Fruit fly (Drosophila melanogaster) whole organism, embryonic: ENCODE data around the gene PAPLA1.
A peak's percentile ranks its signal among the peaks of the same experiment; 100 is the strongest.

ENCODE experiments used
- Atf-2 ChIP-seq: fragments of 200-800 bp; sonication (Bioruptor generic); optimal IDR thresholded peaks from 2 replicates; lab custom pipeline; 2016; ENCODE audit warnings: missing biosample characterization, missing genetic modification characterization
- Atf6 ChIP-seq: fragments of 200-800 bp; sonication (Bioruptor generic); IDR thresholded peaks from 2 replicates; pipeline ENCODE4 v1.3.6; 2022; ENCODE audit warnings: missing biosample characterization, missing genetic modification characterization
- CG10462 ChIP-seq: fragments of 200-800 bp; sonication (Bioruptor generic); optimal IDR thresholded peaks from 2 replicates; lab custom pipeline; 2016; ENCODE audit warnings: missing biosample characterization, missing genetic modification characterization
- CG11560 ChIP-seq: fragments of 200-800 bp; sonication (Bioruptor generic); IDR thresholded peaks from 3 replicates; pipeline ENCODE4 v1.3.6; 2022; ENCODE audit warnings: missing biosample characterization, missing genetic modification characterization
- CG11696 ChIP-seq: fragments of 200-800 bp; sonication (Bioruptor generic); IDR thresholded peaks from 2 replicates; pipeline ENCODE4 v1.3.6; 2022; ENCODE audit warnings: missing biosample characterization, missing genetic modification characterization
- CG12659 ChIP-seq: fragments of 200-800 bp; sonication (Bioruptor generic); optimal IDR thresholded peaks from 3 replicates; lab custom pipeline; 2017; ENCODE audit warnings: mild to moderate bottlenecking, missing biosample characterization, missing genetic modification reagents, missing genetic modification characterization
- CG13123 ChIP-seq: fragments of 200-800 bp; sonication (Bioruptor generic); optimal IDR thresholded peaks from 2 replicates; lab custom pipeline; 2016; ENCODE audit warnings: missing biosample characterization, missing genetic modification characterization
- CG15011 ChIP-seq: fragments of 200-800 bp; sonication (Bioruptor generic); optimal IDR thresholded peaks from 3 replicates; lab custom pipeline; 2018; ENCODE audit warnings: missing biosample characterization, mild to moderate bottlenecking, missing genetic modification characterization
- CG15514 ChIP-seq: fragments of 200-800 bp; sonication (Bioruptor generic); optimal IDR thresholded peaks from 3 replicates; lab custom pipeline; 2017; ENCODE audit warnings: missing biosample characterization, missing genetic modification characterization, mild to moderate bottlenecking, moderate library complexity, missing genetic modification reagents
- CG18262 ChIP-seq: fragments of 200-800 bp; optimal IDR thresholded peaks from 3 replicates; lab custom pipeline; 2019; ENCODE audit warnings: missing biosample characterization, mild to moderate bottlenecking, missing genetic modification characterization, moderate library complexity
- CG1832 ChIP-seq: fragments of 200-800 bp; sonication (Bioruptor generic); optimal IDR thresholded peaks from 2 replicates; lab custom pipeline; 2017; ENCODE audit warnings: missing biosample characterization, mild to moderate bottlenecking, missing genetic modification characterization, inconsistent platforms
- CG2116 ChIP-seq: fragments of 200-800 bp; sonication (Bioruptor generic); optimal IDR thresholded peaks from 3 replicates; lab custom pipeline; 2018; ENCODE audit warnings: missing biosample characterization, mild to moderate bottlenecking, missing genetic modification characterization
- CG2199 ChIP-seq: fragments of 200-800 bp; sonication (Bioruptor generic); IDR thresholded peaks from 3 replicates; pipeline ENCODE4 v1.3.6; 2022; ENCODE audit warnings: missing biosample characterization, missing genetic modification characterization
- CG2678 ChIP-seq: fragments of 200-800 bp; sonication (Bioruptor generic); optimal IDR thresholded peaks from 3 replicates; lab custom pipeline; 2019; ENCODE audit warnings: missing biosample characterization, mild to moderate bottlenecking, missing genetic modification characterization, moderate library complexity
- CG30431 ChIP-seq: fragments of 200-800 bp; sonication (Bioruptor generic); optimal IDR thresholded peaks from 2 replicates; lab custom pipeline; 2017; ENCODE audit warnings: missing biosample characterization, missing genetic modification characterization
- CG3838 ChIP-seq: fragments of 200-800 bp; sonication (Bioruptor generic); optimal IDR thresholded peaks from 3 replicates; lab custom pipeline; 2016; ENCODE audit warnings: missing biosample characterization, missing genetic modification characterization
- CG3847 ChIP-seq: fragments of 200-800 bp; sonication (Bioruptor generic); IDR thresholded peaks from 2 replicates; pipeline ENCODE4 v1.3.6; 2022; ENCODE audit warnings: missing biosample characterization, missing genetic modification characterization
- CG6689 ChIP-seq: fragments of 200-800 bp; sonication (Bioruptor generic); IDR thresholded peaks from 2 replicates; pipeline ENCODE4 v1.3.6; 2022; ENCODE audit warnings: missing biosample characterization, missing genetic modification characterization
- CG6791 ChIP-seq: fragments of 200-800 bp; sonication (Bioruptor generic); IDR thresholded peaks from 3 replicates; pipeline ENCODE4 v1.3.6; 2022; ENCODE audit warnings: missing biosample characterization, missing genetic modification characterization; ENCODE audit not compliant: partially characterized antibody
- CG7786 ChIP-seq: fragments of 200-800 bp; sonication (Bioruptor generic); optimal IDR thresholded peaks from 2 replicates; lab custom pipeline; 2016; ENCODE audit warnings: missing biosample characterization, missing genetic modification characterization
- CG8478 ChIP-seq: fragments of >200 bp; optimal IDR thresholded peaks from 2 replicates; lab custom pipeline; 2018
- CG8765 ChIP-seq: fragments of 200-800 bp; sonication (Bioruptor generic); IDR thresholded peaks from 2 replicates; pipeline ENCODE4 v1.3.6; 2022; ENCODE audit warnings: missing biosample characterization, missing genetic modification characterization
- CG9215 ChIP-seq: fragments of 200-800 bp; sonication (Bioruptor generic); IDR thresholded peaks from 2 replicates; pipeline ENCODE4 v1.3.6; 2022; ENCODE audit warnings: missing biosample characterization, missing genetic modification characterization
- CoRest ChIP-seq: fragments of 200-800 bp; sonication (Bioruptor generic); optimal IDR thresholded peaks from 3 replicates; lab custom pipeline; 2018; ENCODE audit warnings: missing biosample characterization, mild to moderate bottlenecking, missing genetic modification characterization, moderate library complexity
- D19B ChIP-seq: fragments of 200-800 bp; sonication (Bioruptor generic); optimal IDR thresholded peaks from 2 replicates; lab custom pipeline; 2017; ENCODE audit warnings: missing biosample characterization, mild to moderate bottlenecking, missing genetic modification characterization
- Doc3 ChIP-seq: fragments of 200-800 bp; sonication (Bioruptor generic); IDR thresholded peaks from 3 replicates; pipeline ENCODE4 v1.3.6; 2022; ENCODE audit warnings: missing biosample characterization, missing genetic modification characterization; ENCODE audit not compliant: partially characterized antibody
- Fer3 ChIP-seq: fragments of 200-800 bp; sonication (Bioruptor generic); optimal IDR thresholded peaks from 2 replicates; lab custom pipeline; 2018; ENCODE audit warnings: missing biosample characterization, mild to moderate bottlenecking, missing genetic modification characterization, moderate library complexity
- Hr3 ChIP-seq: fragments of 200-800 bp; sonication (Bioruptor generic); optimal IDR thresholded peaks from 3 replicates; lab custom pipeline; 2016; ENCODE audit warnings: missing biosample characterization, missing genetic modification characterization
- Nf-YA ChIP-seq: fragments of 200-800 bp; sonication (Bioruptor generic); IDR thresholded peaks from 2 replicates; pipeline ENCODE4 v1.3.6; 2022; ENCODE audit warnings: missing biosample characterization, missing genetic modification characterization
- Optix ChIP-seq: fragments of 200-800 bp; sonication (Bioruptor generic); IDR thresholded peaks from 3 replicates; pipeline ENCODE4 v1.3.6; 2022; ENCODE audit warnings: missing biosample characterization, missing genetic modification characterization
- Six4 ChIP-seq: fragments of 200-800 bp; sonication (Bioruptor generic); optimal IDR thresholded peaks from 2 replicates; lab custom pipeline; 2016; ENCODE audit warnings: missing biosample characterization, missing genetic modification characterization
- Ssrp ChIP-seq: fragments of 200-800 bp; sonication (Bioruptor generic); optimal IDR thresholded peaks from 2 replicates; lab custom pipeline; 2018; ENCODE audit warnings: missing biosample characterization, mild to moderate bottlenecking, missing genetic modification characterization, moderate library complexity
- YL-1 ChIP-seq: fragments of 200-800 bp; sonication (Bioruptor generic); optimal IDR thresholded peaks from 3 replicates; lab custom pipeline; 2017; ENCODE audit warnings: missing biosample characterization, mild to moderate bottlenecking, missing genetic modification characterization
- bcd ChIP-seq: fragments of 200-800 bp; sonication (Bioruptor generic); optimal IDR thresholded peaks from 2 replicates; lab custom pipeline; 2017; ENCODE audit warnings: missing biosample characterization, mild to moderate bottlenecking, missing genetic modification characterization
- caup ChIP-seq: fragments of 200-800 bp; sonication (Bioruptor generic); optimal IDR thresholded peaks from 3 replicates; lab custom pipeline; 2017; ENCODE audit warnings: missing biosample characterization, mild to moderate bottlenecking, missing genetic modification characterization, moderate library complexity; ENCODE audit not compliant: severe bottlenecking
- disco-r ChIP-seq: fragments of 200-800 bp; sonication (Bioruptor generic); optimal IDR thresholded peaks from 2 replicates; lab custom pipeline; 2016; ENCODE audit warnings: missing biosample characterization, missing genetic modification characterization
- dpn ChIP-seq, 2 experiments: fragments of 200-800 bp; sonication (Bioruptor generic); optimal IDR thresholded peaks; 3 replicates each; lab custom pipeline; 2016; ENCODE audit warnings: missing biosample characterization in 2 of 2, missing genetic modification characterization in 2 of 2
- eve ChIP-seq, 2 experiments: fragments of >200 bp; optimal IDR thresholded peaks; 2 replicates each; lab custom pipeline; 2017; ENCODE audit warnings: missing biosample characterization in 2 of 2, missing genetic modification characterization in 2 of 2
- fu2 ChIP-seq: fragments of 200-800 bp; sonication (Bioruptor generic); optimal IDR thresholded peaks from 2 replicates; lab custom pipeline; 2016; ENCODE audit warnings: missing biosample characterization, missing genetic modification characterization
- hb ChIP-seq: fragments of 200-800 bp; sonication (Bioruptor generic); IDR thresholded peaks from 3 replicates; pipeline ENCODE4 v1.3.6; 2022; ENCODE audit warnings: missing biosample characterization, missing genetic modification characterization; ENCODE audit not compliant: partially characterized antibody
- ken ChIP-seq: fragments of 200-800 bp; sonication (Bioruptor generic); IDR thresholded peaks from 3 replicates; pipeline ENCODE4 v1.3.6; 2022; ENCODE audit warnings: missing biosample characterization, missing genetic modification characterization
- nerfin-1 ChIP-seq: fragments of 200-800 bp; sonication (Bioruptor generic); optimal IDR thresholded peaks from 3 replicates; lab custom pipeline; 2019; ENCODE audit warnings: missing biosample characterization, mild to moderate bottlenecking, missing genetic modification characterization, moderate library complexity
- onecut ChIP-seq: fragments of 200-800 bp; sonication (Bioruptor generic); IDR thresholded peaks from 2 replicates; pipeline ENCODE4 v1.3.6; 2022; ENCODE audit warnings: missing biosample characterization, missing genetic modification characterization
- peb ChIP-seq: fragments of 200-800 bp; sonication (Bioruptor generic); IDR thresholded peaks from 2 replicates; pipeline ENCODE4 v1.3.6; 2022; ENCODE audit warnings: missing biosample characterization, missing genetic modification characterization
- pros ChIP-seq: fragments of 200-800 bp; sonication (Bioruptor generic); optimal IDR thresholded peaks from 3 replicates; lab custom pipeline; 2019; ENCODE audit warnings: missing biosample characterization, mild to moderate bottlenecking, missing genetic modification characterization, moderate library complexity
- pzg ChIP-seq: fragments of 200-800 bp; sonication (Bioruptor generic); optimal IDR thresholded peaks from 3 replicates; lab custom pipeline; 2018; ENCODE audit warnings: missing biosample characterization, mild to moderate bottlenecking, missing genetic modification characterization, moderate library complexity
- ranshi ChIP-seq: fragments of 200-800 bp; sonication (Bioruptor generic); IDR thresholded peaks from 2 replicates; pipeline ENCODE4 v1.3.6; 2022; ENCODE audit warnings: missing biosample characterization, missing genetic modification characterization
- seq ChIP-seq: fragments of 200-800 bp; sonication (Bioruptor generic); IDR thresholded peaks from 2 replicates; pipeline ENCODE4 v1.3.6; 2022; ENCODE audit warnings: missing biosample characterization, missing genetic modification characterization
- sr ChIP-seq: fragments of 200-800 bp; sonication (Bioruptor generic); IDR thresholded peaks from 3 replicates; pipeline ENCODE4 v1.3.6; 2022; ENCODE audit warnings: missing biosample characterization, missing genetic modification characterization
- stc ChIP-seq: fragments of 200-800 bp; sonication (Bioruptor generic); IDR thresholded peaks from 2 replicates; pipeline ENCODE4 v1.3.6; 2022; ENCODE audit warnings: missing biosample characterization, missing genetic modification characterization
- toy ChIP-seq: fragments of 200-800 bp; sonication (Bioruptor generic); IDR thresholded peaks from 2 replicates; pipeline ENCODE4 v1.3.6; 2022; ENCODE audit warnings: missing biosample characterization, missing genetic modification characterization
- trem ChIP-seq: fragments of 200-800 bp; optimal IDR thresholded peaks from 3 replicates; lab custom pipeline; 2019; ENCODE audit warnings: missing biosample characterization, mild to moderate bottlenecking, missing genetic modification characterization, moderate library complexity
- usp ChIP-seq: fragments of >200 bp; optimal IDR thresholded peaks from 2 replicates; lab custom pipeline; 2017; ENCODE audit warnings: missing biosample characterization, missing genetic modification characterization

The PAPLA1 gene

dm6 chr2L:8097461-8097860 lies 62.0 kb downstream of the PAPLA1 start (continued):
- TF ChIP-seq CG2678 (tag; lab: Kevin White, UChicago) (peak; percentile 75), CG11696 (GFP tag; lab: Robert Waterston, UW) (no peak), peb (no peak), CG10462 (no peak), sr (GFP tag; lab: Robert Waterston, UW) (no peak), CG13123 (GFP tag; lab: Kevin White, UChicago) (no peak), YL-1 (GFP tag; lab: Kevin White, UChicago) (no peak), bcd (peak; percentile 68), CG3847 (GFP tag; lab: Robert Waterston, UW) (no peak), seq (peak; percentile 31), toy (GFP tag; lab: Robert Waterston, UW) (no peak), Fer3 (tag; lab: Kevin White, UChicago) (peak; percentile 68), CG8478 (no peak), Optix (no peak), CG6689 (no peak), CG9215 (no peak), hb (GFP tag; lab: Robert Waterston, UW) (no peak), CG15011 (GFP tag; lab: Kevin White, UChicago) (peak; percentile 71), disco-r (no peak), Doc3 (GFP tag; lab: Robert Waterston, UW) (no peak), CG18262 (tag; lab: Kevin White, UChicago) (peak; percentile 28), CG12659 (peak; percentile 37), stc (GFP tag; lab: Robert Waterston, UW) (peak; percentile 46; the same call in 1 of the 2 replicates), nerfin-1 (tag; lab: Kevin White, UChicago) (no peak), CG15514 (GFP tag; lab: Kevin White, UChicago) (peak; percentile 70), Atf-2 (no peak), pros (GFP tag; lab: Kevin White, UChicago) (no peak), CG3838 (no peak), Atf6 (no peak; the same call in 1 of the 2 replicates), Six4 (GFP tag; lab: Kevin White, UChicago) (no peak), Nf-YA (no peak), CG11560 (tag; lab: Robert Waterston, UW) (no peak), Hr3 (GFP tag; lab: Kevin White, UChicago) (no peak), CoRest (tag; lab: Kevin White, UChicago) (peak; percentile 39), D19B (GFP tag; lab: Kevin White, UChicago) (no peak), trem (tag; lab: Kevin White, UChicago) (no peak), CG2116 (GFP tag; lab: Kevin White, UChicago) (no peak), ranshi (GFP tag; lab: Robert Waterston, UW) (peak; percentile 25; the same call in 1 of the 2 replicates), onecut (GFP tag; lab: Robert Waterston, UW) (peak; percentile 41), fu2 (GFP tag; lab: Kevin White, UChicago) (no peak), ken (GFP tag; lab: Robert Waterston, UW) (no peak), CG8765 (GFP tag; lab: Robert Waterston, UW) (no peak), CG2199 (GFP tag; lab: Robert Waterston, UW) (no peak), Ssrp (no peak), dpn (GFP tag; optimal IDR thresholded peaks at IDR 0.05; lab: Kevin White, UChicago) (no peak), eve (GFP tag; optimal IDR thresholded peaks at IDR 0.05; lab: Kevin White, UChicago) (no peak), CG1832 (no peak), caup (peak; percentile 84), pzg (GFP tag; lab: Kevin White, UChicago) (no peak), CG6791 (GFP tag; lab: Robert Waterston, UW) (no peak), usp (no peak), CG30431 (no peak), CG7786 (GFP tag; lab: Kevin White, UChicago) (no peak)
